Worm (Caenorhabditis elegans): Measurements from ENCODE around the gene hil-7.

DNA sequence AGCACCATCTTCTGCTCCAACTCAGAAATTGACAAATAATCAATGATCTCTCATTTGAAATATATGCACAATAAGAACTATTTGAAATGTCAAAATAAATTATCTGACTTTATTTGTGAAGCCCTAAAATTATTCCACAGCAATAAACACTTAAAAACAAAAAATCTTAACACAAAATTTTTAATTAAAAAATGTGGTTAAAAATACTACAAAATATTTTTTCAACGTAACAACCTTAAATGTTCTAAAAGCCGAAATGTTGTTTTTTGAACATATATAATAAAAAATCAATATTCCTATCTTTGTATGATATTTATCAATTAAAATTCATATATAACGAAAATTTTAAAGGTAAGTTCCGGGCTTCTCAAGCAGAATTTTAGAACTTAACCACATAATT is 46.7 kb upstream of the hil-7 start, which contains the start of gene F38A5.8:
- TF ChIP-seq elt-1 (tag; optimal IDR thresholded peaks at IDR 0.05) (no peak), zag-1 (tag; optimal IDR thresholded peaks at IDR 0.05) (no peak), unc-62 (GFP tag; optimal IDR thresholded peaks at IDR 0.05) (no peak), aly-2 (tag; optimal IDR thresholded peaks at IDR 0.05) (no peak), unc-39 (tag; optimal IDR thresholded peaks at IDR 0.05) (no peak), mbf-1 (tag; optimal IDR thresholded peaks at IDR 0.05) (no peak), elt-3 (tag; optimal IDR thresholded peaks at IDR 0.05) (no peak), nhr-6 (tag; optimal IDR thresholded peaks at IDR 0.05) (no peak), nhr-21 (tag; optimal IDR thresholded peaks at IDR 0.05) (no peak)
